Worm (Caenorhabditis elegans) whole organism, late embryonic: Measurements from ENCODE around the gene dpy-7.

ENCODE experiments used
- C08G9.2 ChIP-seq: sonication (generic microtip); optimal IDR thresholded peaks from 2 replicates; lab custom pipeline; 2016; ENCODE audit warnings: mild to moderate bottlenecking, missing genetic modification characterization, moderate library complexity, missing compliant biosample characterization
- K02D7.2 ChIP-seq: sonication (generic microtip); optimal IDR thresholded peaks from 2 replicates; lab custom pipeline; 2017; ENCODE audit warnings: mild to moderate bottlenecking, missing genetic modification characterization, missing compliant biosample characterization
- K09A11.1 ChIP-seq: sonication (generic microtip); optimal IDR thresholded peaks from 2 replicates; lab custom pipeline; 2017; ENCODE audit warnings: antibody characterized with exemption, mild to moderate bottlenecking, missing genetic modification characterization, missing compliant biosample characterization; ENCODE audit not compliant: insufficient read depth
- ahr-1 ChIP-seq: sonication (generic microtip); optimal IDR thresholded peaks from 2 replicates; lab custom pipeline; 2016; ENCODE audit warnings: missing genetic modification characterization, missing compliant biosample characterization
- ceh-19 ChIP-seq: fragments of 200-800 bp; sonication (Bioruptor generic); optimal IDR thresholded peaks from 2 replicates; lab custom pipeline; 2018; ENCODE audit warnings: mild to moderate bottlenecking, missing genetic modification characterization, missing compliant biosample characterization
- ceh-2 ChIP-seq: sonication (generic microtip); optimal IDR thresholded peaks from 2 replicates; lab custom pipeline; 2016; ENCODE audit warnings: missing genotype, missing genetic modification characterization, missing compliant biosample characterization
- ceh-22 ChIP-seq: sonication (generic microtip); optimal IDR thresholded peaks from 2 replicates; lab custom pipeline; 2017; ENCODE audit warnings: missing biosample characterization, missing genetic modification characterization
- ceh-34 ChIP-seq: sonication (generic microtip); optimal IDR thresholded peaks from 2 replicates; lab custom pipeline; 2016; ENCODE audit warnings: mild to moderate bottlenecking, missing genetic modification characterization, missing compliant biosample characterization
- ceh-48 ChIP-seq: sonication (generic microtip); optimal IDR thresholded peaks from 2 replicates; lab custom pipeline; 2016; ENCODE audit warnings: missing genetic modification characterization, inconsistent platforms, missing compliant biosample characterization
- ceh-6 ChIP-seq: fragments of 200-800 bp; sonication (Bioruptor generic); optimal IDR thresholded peaks from 2 replicates; lab custom pipeline; 2018; ENCODE audit warnings: mild to moderate bottlenecking, missing genetic modification characterization, missing compliant biosample characterization
- dmd-4 ChIP-seq: sonication (generic microtip); optimal IDR thresholded peaks from 2 replicates; lab custom pipeline; 2016; ENCODE audit warnings: borderline replicate concordance, missing genetic modification characterization, missing compliant biosample characterization
- dve-1 ChIP-seq: sonication (generic microtip); optimal IDR thresholded peaks from 2 replicates; lab custom pipeline; 2017; ENCODE audit warnings: antibody characterized with exemption, mild to moderate bottlenecking, missing genetic modification characterization, missing compliant biosample characterization
- elt-2 ChIP-seq: sonication (generic microtip); optimal IDR thresholded peaks from 2 replicates; lab custom pipeline; 2016; ENCODE audit warnings: missing genetic modification reagents, missing genetic modification characterization, missing compliant biosample characterization
- elt-4 ChIP-seq: sonication (generic microtip); optimal IDR thresholded peaks from 2 replicates; lab custom pipeline; 2016; ENCODE audit warnings: missing genetic modification characterization, missing compliant biosample characterization
- fax-1 ChIP-seq: sonication (generic microtip); optimal IDR thresholded peaks from 2 replicates; lab custom pipeline; 2016; ENCODE audit warnings: missing genotype, missing genetic modification characterization, missing compliant biosample characterization
- fkh-6 ChIP-seq: sonication (generic microtip); optimal IDR thresholded peaks from 2 replicates; lab custom pipeline; 2016; ENCODE audit warnings: missing genetic modification characterization, missing compliant biosample characterization
- gmeb-2 ChIP-seq: sonication (generic microtip); optimal IDR thresholded peaks from 2 replicates; lab custom pipeline; 2016; ENCODE audit warnings: missing genetic modification characterization, inconsistent platforms, missing compliant biosample characterization
- hlh-13 ChIP-seq: fragments of 200-800 bp; sonication (Bioruptor generic); optimal IDR thresholded peaks from 2 replicates; lab custom pipeline; 2018; ENCODE audit warnings: mild to moderate bottlenecking, missing genetic modification characterization, missing compliant biosample characterization
- hlh-30 ChIP-seq: sonication (generic microtip); optimal IDR thresholded peaks from 2 replicates; lab custom pipeline; 2017; ENCODE audit warnings: antibody characterized with exemption, missing genetic modification characterization, missing compliant biosample characterization; ENCODE audit not compliant: insufficient read depth
- hlh-6 ChIP-seq: sonication (generic microtip); optimal IDR thresholded peaks from 2 replicates; lab custom pipeline; 2016; ENCODE audit warnings: missing genotype, missing genetic modification characterization, missing compliant biosample characterization
- lim-6 ChIP-seq: sonication (generic microtip); optimal IDR thresholded peaks from 2 replicates; lab custom pipeline; 2016; ENCODE audit warnings: missing genetic modification characterization, missing compliant biosample characterization
- nhr-232 ChIP-seq: sonication (generic microtip); optimal IDR thresholded peaks from 2 replicates; lab custom pipeline; 2016; ENCODE audit warnings: missing genetic modification characterization, missing compliant biosample characterization
- npax-4 ChIP-seq: sonication (generic microtip); optimal IDR thresholded peaks from 2 replicates; lab custom pipeline; 2016; ENCODE audit warnings: missing genetic modification characterization, missing compliant biosample characterization
- pag-3 ChIP-seq: sonication (generic microtip); optimal IDR thresholded peaks from 2 replicates; lab custom pipeline; 2016; ENCODE audit warnings: missing compliant biosample characterization, missing genetic modification characterization, borderline replicate concordance
- pat-9 ChIP-seq: fragments of 200-800 bp; sonication (Bioruptor generic); optimal IDR thresholded peaks from 2 replicates; lab custom pipeline; 2018; ENCODE audit warnings: mild to moderate bottlenecking, missing genetic modification characterization, moderate library complexity, missing compliant biosample characterization
- pha-2 ChIP-seq: sonication (generic microtip); optimal IDR thresholded peaks from 2 replicates; lab custom pipeline; 2017; ENCODE audit warnings: mild to moderate bottlenecking, missing genetic modification characterization, missing compliant biosample characterization
- rnt-1 ChIP-seq: sonication (generic microtip); optimal IDR thresholded peaks from 2 replicates; lab custom pipeline; 2016; ENCODE audit warnings: missing genetic modification characterization, missing compliant biosample characterization
- sox-2 ChIP-seq: fragments of 200-800 bp; sonication (Bioruptor generic); IDR thresholded peaks from 2 replicates; pipeline ENCODE4 v1.3.6; 2022; ENCODE audit warnings: missing genetic modification reagents, missing genetic modification characterization, missing compliant biosample characterization
- tbx-2 ChIP-seq: sonication (generic microtip); optimal IDR thresholded peaks from 2 replicates; lab custom pipeline; 2016; ENCODE audit warnings: missing genetic modification characterization, missing compliant biosample characterization
- ttx-3 ChIP-seq: sonication (generic microtip); optimal IDR thresholded peaks from 2 replicates; lab custom pipeline; 2016; ENCODE audit warnings: missing genetic modification reagents, missing genetic modification characterization, missing compliant biosample characterization
- unc-42 ChIP-seq: sonication (generic microtip); optimal IDR thresholded peaks from 2 replicates; lab custom pipeline; 2016; ENCODE audit warnings: missing genotype, missing genetic modification characterization, missing compliant biosample characterization
- unc-55 ChIP-seq: sonication (generic microtip); optimal IDR thresholded peaks from 2 replicates; lab custom pipeline; 2017; ENCODE audit warnings: missing biosample characterization, missing genetic modification reagents, missing genetic modification characterization
- ztf-16 ChIP-seq: sonication (generic microtip); optimal IDR thresholded peaks from 2 replicates; lab custom pipeline; 2017; ENCODE audit warnings: missing genetic modification characterization, missing compliant biosample characterization

Gene dpy-7

ce11 chrX:7558928-7559455, 21.4 kb upstream of the dpy-7 start, which contains the start of the genes PDB1.1 and F08C6.5:
Gene PDB1.1 (minus strand): TSS chrX:7559085.
Gene F08C6.5 (plus strand): TSS chrX:7559405.
- TF ChIP-seq ahr-1 (tag; lab: Kevin White, UChicago) = no peak
- peak; percentile 33 for TF ChIP-seq elt-2 (tag; lab: Kevin White, UChicago)

- TF ChIP-seq ceh-22 (no peak), K02D7.2 (tag; lab: Kevin White, UChicago) (no peak), tbx-2 (tag; lab: Kevin White, UChicago) (no peak), hlh-6 (tag; lab: Kevin White, UChicago) (no peak), dmd-4 (tag; lab: Kevin White, UChicago) (no peak), dve-1 (tag; lab: Kevin White, UChicago) (no peak), C08G9.2 (tag; lab: Kevin White, UChicago) (no peak), ceh-48 (tag; lab: Kevin White, UChicago) (no peak), fkh-6 (tag; lab: Kevin White, UChicago) (no peak), rnt-1 (tag; lab: Kevin White, UChicago) (no peak), ahr-1 (tag; lab: Kevin White, UChicago) (no peak), pha-2 (no peak), sox-2 (GFP tag; lab: Robert Waterston, UW) (no peak), pat-9 (tag; lab: Kevin White, UChicago) (no peak)
These were observed 16.7 kb upstream of the dpy-7 start, which contains the start of gene F46C8.8 for ce11 chrX:7554326-7554725. Gene F46C8.8 (minus strand): TSS chrX:7554426.

ce11 chrX:7553331-7553730, 15.7 kb upstream of the dpy-7 start:
- TF ChIP-seq hlh-6 (tag; lab: Kevin White, UChicago) = no peak
- TF ChIP-seq unc-42 (tag; lab: Kevin White, UChicago) = no peak
- no peak for TF ChIP-seq ceh-2 (tag; lab: Kevin White, UChicago)
- TF ChIP-seq lim-6 (tag; lab: Kevin White, UChicago) = no peak
- no peak for TF ChIP-seq ceh-34
- TF ChIP-seq dve-1 (tag; lab: Kevin White, UChicago) = no peak
- no peak for TF ChIP-seq nhr-232 (tag; lab: Kevin White, UChicago)
- TF ChIP-seq C08G9.2 (tag; lab: Kevin White, UChicago) = no peak
- no peak for TF ChIP-seq hlh-13 (GFP tag; lab: Kevin White, UChicago)
- TF ChIP-seq gmeb-2 (tag; lab: Kevin White, UChicago) = no peak
- TF ChIP-seq elt-4 (tag; lab: Kevin White, UChicago) = no peak
- TF ChIP-seq ttx-3 (tag; lab: Kevin White, UChicago) = no peak
- TF ChIP-seq ceh-19 (GFP tag; lab: Kevin White, UChicago) = no peak
- no peak for TF ChIP-seq fkh-6 (tag; lab: Kevin White, UChicago)
- no peak for TF ChIP-seq ztf-16 (tag; lab: Kevin White, UChicago)
- TF ChIP-seq pag-3 = no peak
- no peak for TF ChIP-seq K09A11.1
- no peak for TF ChIP-seq npax-4

- TF ChIP-seq hlh-30 (tag; lab: Kevin White, UChicago) (no peak), ahr-1 (tag; lab: Kevin White, UChicago) (no peak), dmd-4 (tag; lab: Kevin White, UChicago) (no peak), unc-55 (GFP tag; lab: Kevin White, UChicago) (no peak), ceh-6 (GFP tag; lab: Kevin White, UChicago) (no peak), pha-2 (no peak), pat-9 (tag; lab: Kevin White, UChicago) (no peak), fax-1 (tag; lab: Kevin White, UChicago) (no peak), nhr-232 (tag; lab: Kevin White, UChicago) (no peak), C08G9.2 (tag; lab: Kevin White, UChicago) (no peak), hlh-6 (tag; lab: Kevin White, UChicago) (no peak)
These were observed 12.9 kb upstream of the dpy-7 start for ce11 chrX:7550452-7550851.
